Fruit fly (Drosophila melanogaster): ENCODE measurements around the gene CG34179.

CG34179 gene

dm6 chr2L:6045972-6046718 is 2.4 kb downstream of the CG34179 start, which contains the start of gene Pfas (continued):
- TF ChIP-seq esn (GFP tag; optimal IDR thresholded peaks at IDR 0.05) (peak; percentile 76), CG6854 (GFP tag; optimal IDR thresholded peaks at IDR 0.05) (peak; percentile 26), Sox15 (GFP tag; optimal IDR thresholded peaks at IDR 0.05) (no peak), Smox (GFP tag; optimal IDR thresholded peaks at IDR 0.05) (no peak), CG10669 (GFP tag; optimal IDR thresholded peaks at IDR 0.05) (no peak), CG15336 (GFP tag; IDR thresholded peaks at IDR 0.05) (0 out of 2 replicates have a peak, but pooled peaks have one; percentile 33), ss (GFP tag; optimal IDR thresholded peaks at IDR 0.05) (peak in 1 of 2 experiments; percentile 43), acj6 (GFP tag; optimal IDR thresholded peaks at IDR 0.05) (peak; percentile 64), Eip78C (GFP tag) (peak; percentile 90), spab (GFP tag; optimal IDR thresholded peaks at IDR 0.05) (no peak), salr (GFP tag; optimal IDR thresholded peaks at IDR 0.05) (no peak), cyc (GFP tag; optimal IDR thresholded peaks at IDR 0.05) (peak; percentile 52), CG6792 (GFP tag; optimal IDR thresholded peaks at IDR 0.05) (peak; percentile 60), Eip75B (GFP tag; optimal IDR thresholded peaks at IDR 0.05) (peak; percentile 58), dac (GFP tag; optimal IDR thresholded peaks at IDR 0.05) (no peak), fkh (GFP tag; optimal IDR thresholded peaks at IDR 0.05) (peak; percentile 40), eg (GFP tag; IDR thresholded peaks at IDR 0.05) (peak; percentile 49; the same call in 2 of the 3 replicates), CG3919 (GFP tag; optimal IDR thresholded peaks at IDR 0.05) (peak; percentile 66), CG3032 (tag; optimal IDR thresholded peaks at IDR 0.05) (peak; percentile 59), CG4318 (GFP tag; optimal IDR thresholded peaks at IDR 0.05) (no peak), Hr4 (GFP tag; optimal IDR thresholded peaks at IDR 0.05) (no peak), CG11902 (GFP tag; optimal IDR thresholded peaks at IDR 0.05) (no peak), lz (GFP tag; optimal IDR thresholded peaks at IDR 0.05) (peak; percentile 70), CG10631 (GFP tag; optimal IDR thresholded peaks at IDR 0.05) (no peak), net (GFP tag; optimal IDR thresholded peaks at IDR 0.05) (peak; percentile 51), achi (GFP tag; optimal IDR thresholded peaks at IDR 0.05) (peak; percentile 25), fd59A (GFP tag; optimal IDR thresholded peaks at IDR 0.05) (peak; percentile 42), Lpt (GFP tag; optimal IDR thresholded peaks at IDR 0.05) (peak; percentile 8), CG32006 (GFP tag; optimal IDR thresholded peaks at IDR 0.05) (peak; percentile 54), OdsH (GFP tag; optimal IDR thresholded peaks at IDR 0.05) (no peak), CG11762 (GFP tag; optimal IDR thresholded peaks at IDR 0.05; ENCODE audit: insufficient read depth) (no peak), CG11294 (GFP tag; IDR thresholded peaks at IDR 0.05) (peak; percentile 29; the same call in 1 of the 2 replicates), CG6808 (GFP tag; optimal IDR thresholded peaks at IDR 0.05) (peak; percentile 76), CG31627 (GFP tag; optimal IDR thresholded peaks at IDR 0.05) (peak; percentile 63), CG8632 (GFP tag; optimal IDR thresholded peaks at IDR 0.05) (peak; percentile 1), dsx (GFP tag; optimal IDR thresholded peaks at IDR 0.05; ENCODE audit: poor library complexity, severe bottlenecking) (no peak), Ets96B (tag; optimal IDR thresholded peaks at IDR 0.05) (peak; percentile 29), Sox14 (GFP tag; optimal IDR thresholded peaks at IDR 0.05) (peak; percentile 65), CG8319 (GFP tag; optimal IDR thresholded peaks at IDR 0.05) (no peak), svp (GFP tag) (no peak)

- TF ChIP-seq svp (GFP tag) (peak; percentile 99), Hr39 (GFP tag; optimal IDR thresholded peaks at IDR 0.05) (no peak)
These were observed 3.0 kb downstream of the CG34179 start for dm6 chr2L:6045484-6045883.
